Worm (Caenorhabditis elegans) whole organism, L1 larva: Measurements from ENCODE around the gene ZK856.14.

Experiments
- C16A3.4 ChIP-seq: fragments of 150-350 bp; optimal IDR thresholded peaks from 2 replicates; lab custom pipeline; 2014; ENCODE audit warnings: missing biosample characterization, missing genetic modification characterization
- F16B12.6 ChIP-seq: fragments of 150-350 bp; optimal IDR thresholded peaks from 2 replicates; lab custom pipeline; 2014; ENCODE audit warnings: missing biosample characterization, missing genetic modification characterization
- alr-1 ChIP-seq: fragments of 200-800 bp; sonication (Bioruptor generic); optimal IDR thresholded peaks from 2 replicates; lab custom pipeline; 2018; ENCODE audit warnings: borderline replicate concordance, mild to moderate bottlenecking, missing genetic modification characterization, missing compliant biosample characterization
- ceh-63 ChIP-seq: fragments of 200-800 bp; sonication (Bioruptor generic); optimal IDR thresholded peaks from 2 replicates; lab custom pipeline; 2018; ENCODE audit warnings: mild to moderate bottlenecking, missing genetic modification characterization, missing compliant biosample characterization
- ceh-8 ChIP-seq: fragments of 200-800 bp; sonication (Bioruptor generic); optimal IDR thresholded peaks from 2 replicates; lab custom pipeline; 2018; ENCODE audit warnings: mild to moderate bottlenecking, missing genetic modification characterization, moderate library complexity, missing compliant biosample characterization
- ceh-82 ChIP-seq, 3 experiments: fragments of 150-350 bp in 1 of 3; sonication (generic microtip) in 2 of 3; optimal IDR thresholded peaks; 2 replicates each; lab custom pipeline; 2014 to 2017; ENCODE audit warnings: missing biosample characterization in 3 of 3, missing genetic modification characterization in 3 of 3
- ceh-88 ChIP-seq: fragments of 200-800 bp; sonication (Bioruptor generic); IDR thresholded peaks from 2 replicates; pipeline ENCODE4 v1.3.6; 2022; ENCODE audit warnings: missing genetic modification characterization, missing compliant biosample characterization
- ceh-90 ChIP-seq: sonication (generic microtip); optimal IDR thresholded peaks from 2 replicates; lab custom pipeline; 2016; ENCODE audit warnings: missing genetic modification characterization, missing compliant biosample characterization
- dsc-1 ChIP-seq: sonication (generic microtip); optimal IDR thresholded peaks from 2 replicates; lab custom pipeline; 2016; ENCODE audit warnings: mild to moderate bottlenecking, missing genetic modification characterization, missing compliant biosample characterization
- egl-13 ChIP-seq: sonication (generic microtip); optimal IDR thresholded peaks from 2 replicates; lab custom pipeline; 2016; ENCODE audit warnings: missing genotype, missing genetic modification reagents, missing genetic modification characterization, missing compliant biosample characterization
- egl-27 ChIP-seq, 2 experiments: fragments of 150-350 bp in 1 of 2; sonication (generic microtip); optimal IDR thresholded peaks; 3 replicates each; lab custom pipeline; 2017 to 2018; ENCODE audit warnings: missing biosample characterization in 2 of 2, missing genetic modification characterization in 2 of 2, missing genetic modification reagents in 2 of 2
- elt-2 ChIP-seq: sonication (generic microtip); optimal IDR thresholded peaks from 2 replicates; lab custom pipeline; 2016; ENCODE audit warnings: missing genetic modification characterization, mild to moderate bottlenecking, inconsistent platforms, missing compliant biosample characterization, missing genetic modification reagents
- elt-3 ChIP-seq, 6 experiments: fragments of 150-350 bp in 1 of 6; sonication (generic microtip); optimal IDR thresholded peaks; 2 replicates each; lab custom pipeline; 2017 to 2018; ENCODE audit warnings: missing biosample characterization in 6 of 6, missing genetic modification characterization in 6 of 6, inconsistent platforms in 1 of 6
- ets-5 ChIP-seq: fragments of 200-800 bp; sonication (Bioruptor generic); IDR thresholded peaks from 2 replicates; pipeline ENCODE4 v1.3.6; 2022; ENCODE audit warnings: missing genetic modification characterization, missing compliant biosample characterization
- fkh-10 ChIP-seq: sonication (generic microtip); optimal IDR thresholded peaks from 2 replicates; lab custom pipeline; 2017; ENCODE audit warnings: missing biosample characterization, missing genetic modification reagents, missing genetic modification characterization
- fos-1 ChIP-seq: fragments of 150-350 bp; optimal IDR thresholded peaks from 2 replicates; lab custom pipeline; 2014; ENCODE audit warnings: missing biosample characterization, missing genetic modification characterization
- grh-1 ChIP-seq: fragments of 200-800 bp; sonication (Bioruptor generic); IDR thresholded peaks from 2 replicates; pipeline ENCODE4 v1.3.6; 2022; ENCODE audit warnings: missing genetic modification reagents, missing genetic modification characterization, missing compliant biosample characterization
- hlh-17 ChIP-seq: fragments of 200-800 bp; sonication (Bioruptor generic); optimal IDR thresholded peaks from 2 replicates; lab custom pipeline; 2018; ENCODE audit warnings: missing genetic modification characterization, mild to moderate bottlenecking, missing compliant biosample characterization, moderate library complexity, borderline replicate concordance
- hlh-4 ChIP-seq: sonication (generic microtip); optimal IDR thresholded peaks from 2 replicates; lab custom pipeline; 2016; ENCODE audit warnings: mild to moderate bottlenecking, missing genetic modification characterization, missing compliant biosample characterization
- irx-1 ChIP-seq: sonication (generic microtip); optimal IDR thresholded peaks from 2 replicates; lab custom pipeline; 2016; ENCODE audit warnings: missing genetic modification characterization, missing compliant biosample characterization
- jun-1 ChIP-seq: fragments of 150-350 bp; optimal IDR thresholded peaks from 2 replicates; lab custom pipeline; 2014; ENCODE audit warnings: missing biosample characterization, missing genetic modification reagents, missing genetic modification characterization
- lin-13 ChIP-seq: fragments of 150-350 bp; optimal IDR thresholded peaks from 2 replicates; lab custom pipeline; 2014; ENCODE audit warnings: missing biosample characterization, missing genetic modification reagents, missing genetic modification characterization
- lin-14 ChIP-seq: fragments of 200-800 bp; sonication (Bioruptor generic); optimal IDR thresholded peaks from 2 replicates; lab custom pipeline; 2018; ENCODE audit warnings: mild to moderate bottlenecking, missing genetic modification characterization, moderate library complexity, missing compliant biosample characterization
- lin-15B ChIP-seq: fragments of 150-350 bp; sonication (generic microtip); optimal IDR thresholded peaks from 3 replicates; lab custom pipeline; 2014; ENCODE audit warnings: missing biosample characterization, missing genetic modification characterization
- lin-35 ChIP-seq, 2 experiments: fragments of 150-350 bp; optimal IDR thresholded peaks; 2 replicates each; lab custom pipeline; 2014; ENCODE audit warnings: missing biosample characterization in 2 of 2, missing genetic modification characterization in 2 of 2, missing genetic modification reagents in 2 of 2
- lir-3 ChIP-seq: sonication (generic microtip); optimal IDR thresholded peaks from 2 replicates; lab custom pipeline; 2016; ENCODE audit warnings: mild to moderate bottlenecking, missing genetic modification characterization, moderate library complexity, missing compliant biosample characterization; ENCODE audit not compliant: poor library complexity
- mdl-1 ChIP-seq, 2 experiments: fragments of 150-350 bp; optimal IDR thresholded peaks; 2 replicates each; lab custom pipeline; 2014 to 2017; ENCODE audit warnings: missing biosample characterization in 2 of 2, missing genetic modification characterization in 2 of 2, inconsistent platforms in 1 of 2
- mep-1 ChIP-seq: fragments of 150-350 bp; optimal IDR thresholded peaks from 2 replicates; lab custom pipeline; 2014; ENCODE audit warnings: missing biosample characterization, missing genetic modification characterization
- nhr-11 ChIP-seq: fragments of 150-350 bp; optimal IDR thresholded peaks from 2 replicates; lab custom pipeline; 2014; ENCODE audit warnings: missing biosample characterization, missing genetic modification characterization
- nhr-12 ChIP-seq: sonication (generic microtip); optimal IDR thresholded peaks from 2 replicates; lab custom pipeline; 2017; ENCODE audit warnings: missing biosample characterization, missing genetic modification characterization
- nhr-71 ChIP-seq: sonication (generic microtip); optimal IDR thresholded peaks from 2 replicates; lab custom pipeline; 2016; ENCODE audit warnings: mild to moderate bottlenecking, missing genetic modification characterization, moderate library complexity, missing compliant biosample characterization
- nhr-76 ChIP-seq: sonication (generic microtip); optimal IDR thresholded peaks from 2 replicates; lab custom pipeline; 2017; ENCODE audit warnings: missing biosample characterization, missing genetic modification characterization
- nhr-84 ChIP-seq: sonication (generic microtip); optimal IDR thresholded peaks from 2 replicates; lab custom pipeline; 2017; ENCODE audit warnings: missing biosample characterization, missing genetic modification characterization
- pag-3 ChIP-seq: sonication (generic microtip); optimal IDR thresholded peaks from 2 replicates; lab custom pipeline; 2017; ENCODE audit warnings: missing genetic modification characterization, mild to moderate bottlenecking, missing compliant biosample characterization, antibody characterized with exemption, borderline replicate concordance; ENCODE audit not compliant: insufficient read depth
- rnt-1 ChIP-seq: sonication (generic microtip); optimal IDR thresholded peaks from 2 replicates; lab custom pipeline; 2016; ENCODE audit warnings: mild to moderate bottlenecking, missing genetic modification characterization, moderate library complexity, missing compliant biosample characterization
- snu-23 ChIP-seq: sonication (generic microtip); optimal IDR thresholded peaks from 2 replicates; lab custom pipeline; 2016; ENCODE audit warnings: missing genetic modification characterization, missing compliant biosample characterization
- sox-4 ChIP-seq: sonication (generic microtip); optimal IDR thresholded peaks from 2 replicates; lab custom pipeline; 2016; ENCODE audit warnings: missing genetic modification characterization, missing compliant biosample characterization
- sup-37 ChIP-seq: fragments of 200-800 bp; sonication (Bioruptor generic); optimal IDR thresholded peaks from 2 replicates; lab custom pipeline; 2018; ENCODE audit warnings: mild to moderate bottlenecking, missing genetic modification characterization, missing compliant biosample characterization
- swsn-7 ChIP-seq: sonication (generic microtip); optimal IDR thresholded peaks from 2 replicates; lab custom pipeline; 2016; ENCODE audit warnings: missing genetic modification characterization, missing compliant biosample characterization
- tbx-2 ChIP-seq: sonication (generic microtip); optimal IDR thresholded peaks from 2 replicates; lab custom pipeline; 2016; ENCODE audit warnings: missing genetic modification characterization, missing compliant biosample characterization
- unc-130 ChIP-seq: fragments of 150-350 bp; optimal IDR thresholded peaks from 2 replicates; lab custom pipeline; 2017; ENCODE audit warnings: missing biosample characterization, missing genetic modification characterization, inconsistent platforms
- unc-30 ChIP-seq: sonication (generic microtip); optimal IDR thresholded peaks from 2 replicates; lab custom pipeline; 2017; ENCODE audit warnings: missing biosample characterization, missing genetic modification characterization
- unc-62 ChIP-seq: fragments of 150-350 bp; optimal IDR thresholded peaks from 2 replicates; lab custom pipeline; 2014; ENCODE audit warnings: missing biosample characterization, missing genetic modification reagents, missing genetic modification characterization
- unc-86 ChIP-seq: sonication (generic microtip); optimal IDR thresholded peaks from 2 replicates; lab custom pipeline; 2016; ENCODE audit warnings: missing genetic modification characterization, missing compliant biosample characterization
- vab-15 ChIP-seq: sonication (generic microtip); optimal IDR thresholded peaks from 2 replicates; lab custom pipeline; 2017; ENCODE audit warnings: missing genotype, mild to moderate bottlenecking, missing genetic modification characterization, missing compliant biosample characterization
- zag-1 ChIP-seq: fragments of 150-350 bp; optimal IDR thresholded peaks from 2 replicates; lab custom pipeline; 2014; ENCODE audit warnings: missing biosample characterization, missing genetic modification characterization
- zip-4 ChIP-seq: fragments of 200-800 bp; sonication (Bioruptor generic); optimal IDR thresholded peaks from 2 replicates; lab custom pipeline; 2018; ENCODE audit warnings: mild to moderate bottlenecking, missing genetic modification characterization, moderate library complexity, missing compliant biosample characterization
- ztf-4 ChIP-seq: fragments of 150-350 bp; optimal IDR thresholded peaks from 2 replicates; lab custom pipeline; 2014; ENCODE audit warnings: missing biosample characterization, missing genetic modification characterization

The ZK856.14 gene

DNA sequence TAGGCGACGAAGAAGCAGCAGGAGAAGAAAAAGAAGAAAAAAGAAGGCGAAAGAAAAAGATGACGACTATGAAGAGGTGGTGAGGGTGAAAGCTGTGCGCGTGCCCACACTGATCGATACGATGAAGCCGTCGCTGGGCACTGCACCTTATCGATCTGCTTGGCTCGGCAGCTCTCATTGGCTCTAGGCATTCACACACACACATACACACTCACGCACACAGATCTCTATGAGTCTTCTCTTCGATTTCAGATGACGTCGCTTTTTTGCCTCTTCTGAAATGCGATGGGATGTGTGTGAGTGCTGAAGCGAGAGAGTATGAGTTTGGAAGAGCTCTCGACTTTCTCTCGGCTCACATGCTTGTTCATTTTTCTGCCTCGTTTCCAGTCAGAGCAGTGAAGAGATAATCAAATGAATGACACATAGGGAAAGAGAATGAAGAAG, 42.2 kb upstream of the ZK856.14 start (continued):
- TF ChIP-seq ceh-82 (tag; optimal IDR thresholded peaks at IDR 0.05; lab: Kevin White, UChicago) (peak; percentile 44 to 81 (median 54)), fos-1 (tag; lab: Kevin White, UChicago) (peak; percentile 74), ceh-63 (GFP tag; lab: Kevin White, UChicago) (no peak), elt-2 (tag; lab: Kevin White, UChicago) (no peak), sox-4 (tag; lab: Kevin White, UChicago) (peak; percentile 43), nhr-84 (tag; lab: Kevin White, UChicago) (no peak), ceh-90 (no peak), ceh-8 (peak; percentile 77), lir-3 (tag; lab: Kevin White, UChicago) (no peak), nhr-76 (no peak), F16B12.6 (tag; lab: Kevin White, UChicago) (no peak), snu-23 (GFP tag; lab: Kevin White, UChicago) (peak; percentile 71), egl-27 (tag; optimal IDR thresholded peaks at IDR 0.05; lab: Kevin White, UChicago) (peak in 1 of 2 experiments; percentile 27), zip-4 (GFP tag; lab: Kevin White, UChicago) (no peak), vab-15 (tag; lab: Kevin White, UChicago) (no peak), lin-35 (GFP tag; optimal IDR thresholded peaks at IDR 0.05; lab: Kevin White, UChicago) (peak in 1 of 2 experiments; percentile 62), hlh-17 (GFP tag; lab: Kevin White, UChicago) (no peak), ets-5 (GFP tag; lab: Robert Waterston, UW) (no peak), unc-130 (tag; lab: Kevin White, UChicago) (no peak), hlh-4 (no peak), mdl-1 (tag; optimal IDR thresholded peaks at IDR 0.05; lab: Kevin White, UChicago) (peak in 1 of 2 experiments; percentile 51), grh-1 (GFP tag; lab: Robert Waterston, UW) (no peak), rnt-1 (tag; lab: Kevin White, UChicago) (no peak), jun-1 (tag; lab: Kevin White, UChicago) (peak; percentile 41), pag-3 (tag; lab: Kevin White, UChicago) (no peak), unc-86 (tag; lab: Kevin White, UChicago) (peak; percentile 94), swsn-7 (tag; lab: Kevin White, UChicago) (peak; percentile 85), lin-15B (tag; lab: Kevin White, UChicago) (peak; percentile 5), tbx-2 (tag; lab: Kevin White, UChicago) (peak; percentile 82), ceh-88 (GFP tag; lab: Robert Waterston, UW) (peak; percentile 46; the same call in 1 of the 2 replicates), C16A3.4 (tag; lab: Kevin White, UChicago) (no peak), lin-14 (GFP tag; lab: Kevin White, UChicago) (peak; percentile 97), unc-30 (tag; lab: Kevin White, UChicago) (no peak), nhr-12 (no peak)

DNA sequence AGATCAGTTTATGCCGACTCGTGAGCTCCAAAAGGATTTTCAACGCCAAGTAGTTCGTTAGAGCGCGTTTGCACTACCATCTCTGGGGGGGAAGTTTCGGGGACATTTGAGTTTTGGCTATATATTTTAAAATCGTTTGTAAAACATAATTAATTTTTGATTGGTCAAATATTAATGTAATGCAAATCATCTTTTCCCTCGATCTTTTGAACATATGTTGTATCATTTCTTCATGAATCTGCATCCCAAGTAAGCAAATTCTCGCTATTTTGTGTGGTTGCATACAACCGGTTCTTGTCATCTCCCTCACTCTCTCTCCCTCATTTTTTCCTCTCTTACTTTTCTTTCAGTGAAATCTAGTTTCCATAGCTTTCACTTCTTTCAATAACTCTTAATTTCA, 38.7 kb upstream of the ZK856.14 start:
- TF ChIP-seq rnt-1 (tag; lab: Kevin White, UChicago) (peak; percentile 29), elt-2 (tag; lab: Kevin White, UChicago) (peak; percentile 24), irx-1 (tag; lab: Kevin White, UChicago) (peak; percentile 34), mep-1 (tag; lab: Kevin White, UChicago) (peak; percentile 37), ceh-63 (GFP tag; lab: Kevin White, UChicago) (peak; percentile 78), elt-3 (tag; optimal IDR thresholded peaks at IDR 0.05; lab: Kevin White, UChicago) (no peak), lin-13 (GFP tag; lab: Kevin White, UChicago) (peak; percentile 40), alr-1 (no peak), sup-37 (peak; percentile 15), zag-1 (no peak), unc-62 (GFP tag; lab: Kevin White, UChicago) (no peak), sox-4 (tag; lab: Kevin White, UChicago) (peak; percentile 41), dsc-1 (tag; lab: Kevin White, UChicago) (peak; percentile 73), egl-13 (tag; lab: Kevin White, UChicago) (peak; percentile 70), nhr-11 (no peak), hlh-17 (GFP tag; lab: Kevin White, UChicago) (no peak), ets-5 (GFP tag; lab: Robert Waterston, UW) (no peak), lin-14 (GFP tag; lab: Kevin White, UChicago) (peak; percentile 85), lin-15B (tag; lab: Kevin White, UChicago) (peak; percentile 41), pag-3 (tag; lab: Kevin White, UChicago) (peak; percentile 41), C16A3.4 (tag; lab: Kevin White, UChicago) (peak; percentile 44), fkh-10 (GFP tag; lab: Kevin White, UChicago) (no peak), ztf-4 (tag; lab: Kevin White, UChicago) (no peak), unc-86 (tag; lab: Kevin White, UChicago) (peak; percentile 53), nhr-71 (peak; percentile 84), unc-130 (tag; lab: Kevin White, UChicago) (peak; percentile 39)
